Fruit fly (Drosophila melanogaster): ENCODE measurements around the gene CG3638.

CG3638 gene

DNA sequence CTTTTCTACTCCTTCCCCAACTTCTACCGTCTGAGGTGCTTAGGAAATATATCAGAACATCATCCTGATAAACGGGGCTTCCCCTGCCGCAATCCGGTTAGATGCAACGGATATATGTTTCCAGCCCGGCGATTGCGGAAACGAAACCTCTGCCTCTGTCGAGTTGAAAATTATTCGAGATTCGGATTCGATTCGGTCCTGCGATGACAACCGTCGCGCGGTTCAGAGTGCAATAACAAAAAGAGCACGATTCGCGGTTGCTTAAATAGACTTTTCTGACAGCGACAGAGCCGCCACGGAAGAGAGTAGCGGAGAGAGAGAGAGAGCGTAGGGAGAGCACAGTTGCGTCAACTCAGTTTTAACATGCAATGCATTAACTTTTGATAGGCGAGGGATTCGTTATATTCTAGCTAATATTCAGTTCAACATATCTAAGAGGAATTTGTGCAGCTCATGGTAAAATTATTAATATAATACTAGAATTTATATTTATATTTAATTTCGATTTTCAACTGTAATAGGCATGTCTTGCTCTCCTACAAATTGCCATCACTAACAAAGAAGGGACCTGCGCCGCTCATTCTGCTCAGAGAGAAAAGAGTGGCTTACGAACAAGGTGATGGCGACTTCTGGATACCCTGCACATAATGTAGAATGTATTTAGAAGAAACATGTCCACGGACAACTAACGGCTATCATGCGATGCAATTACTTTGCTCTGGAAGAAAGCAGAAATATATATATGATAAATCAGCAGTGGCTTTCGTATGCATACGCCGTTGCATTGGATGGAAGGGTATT, 1.5 kb downstream of the CG3638 start (continued):
- no peak for TF ChIP-seq Dfd (GFP tag; optimal IDR thresholded peaks at IDR 0.05)
- peak; percentile 83 for TF ChIP-seq Ssrp (tag; optimal IDR thresholded peaks at IDR 0.05)
- peak; percentile 61 for TF ChIP-seq Hsf (GFP tag; optimal IDR thresholded peaks at IDR 0.05)
- peak; percentile 60 for TF ChIP-seq vfl (GFP tag; optimal IDR thresholded peaks at IDR 0.05)
- peak; percentile 20 for TF ChIP-seq NC2β (GFP tag; optimal IDR thresholded peaks at IDR 0.05)
- TF ChIP-seq slp2 (GFP tag; optimal IDR thresholded peaks at IDR 0.05), result peak; percentile 80
- peak; percentile 7 for TF ChIP-seq CG15073 (GFP tag; optimal IDR thresholded peaks at IDR 0.05)
- peak; percentile 82 for TF ChIP-seq HLH3B (GFP tag; IDR thresholded peaks at IDR 0.05)
- TF ChIP-seq CG2116 (GFP tag; optimal IDR thresholded peaks at IDR 0.05), result no peak
- TF ChIP-seq HLH54F (GFP tag; optimal IDR thresholded peaks at IDR 0.05), result peak; percentile 82
- peak; percentile 51 for TF ChIP-seq Gsc (GFP tag; IDR thresholded peaks at IDR 0.05)
- TF ChIP-seq CG16813 (GFP tag; IDR thresholded peaks at IDR 0.05; ENCODE audit: partially characterized antibody), result no peak; the same call in 2 of the 3 replicates
- peak; percentile 69 for TF ChIP-seq CG32772 (GFP tag; IDR thresholded peaks at IDR 0.05)
- peak; percentile 52 to 73 for TF ChIP-seq Pdp1 (GFP tag; optimal IDR thresholded peaks at IDR 0.05)
- TF ChIP-seq Gug (GFP tag; IDR thresholded peaks at IDR 0.05), result peak; percentile 77
- TF ChIP-seq crp (GFP tag; optimal IDR thresholded peaks at IDR 0.05), result peak in 1 of 2 experiments; percentile 38
- peak; percentile 68 for TF ChIP-seq Asciz (GFP tag; optimal IDR thresholded peaks at IDR 0.05)
- TF ChIP-seq cato (GFP tag; optimal IDR thresholded peaks at IDR 0.05; ENCODE audit: borderline replicate concordance), result no peak
- peak; percentile 75 for TF ChIP-seq Oaz (GFP tag; IDR thresholded peaks at IDR 0.05)
- peak; percentile 92 for TF ChIP-seq vvl (GFP tag; IDR thresholded peaks at IDR 0.05)
- TF ChIP-seq lola (GFP tag; optimal IDR thresholded peaks at IDR 0.05), result peak in 1 of 3 experiments; percentile 78
- peak; percentile 56 for TF ChIP-seq CG3838 (GFP tag; optimal IDR thresholded peaks at IDR 0.05)
- peak; percentile 48 for TF ChIP-seq run (tag; optimal IDR thresholded peaks at IDR 0.05)

DNA sequence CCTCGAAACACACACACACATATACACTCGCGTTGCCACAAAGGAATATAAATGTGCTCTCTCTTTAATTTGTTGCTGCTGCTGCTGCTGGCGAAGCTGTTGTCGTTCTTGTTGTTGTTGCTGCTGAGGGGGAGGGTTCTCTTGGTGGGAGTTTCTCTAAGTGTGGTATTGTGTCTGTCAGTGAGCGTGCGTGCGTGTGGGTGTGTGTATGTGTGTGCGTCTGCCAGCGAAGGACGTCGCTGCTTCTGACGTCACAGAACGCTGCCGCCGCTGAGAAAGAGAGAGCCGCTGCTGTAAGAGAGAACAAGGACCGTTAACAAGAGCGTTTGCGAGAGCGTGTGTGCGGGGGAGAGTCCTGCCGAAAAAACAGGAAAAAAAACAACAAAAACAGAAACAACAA, 2.5 kb downstream of the CG3638 start:
- TF ChIP-seq Trl (optimal IDR thresholded peaks at IDR 0.05) (peak; percentile 77 to 86), Trl (GFP tag; optimal IDR thresholded peaks at IDR 0.05) (no peak), CG3163 (GFP tag; optimal IDR thresholded peaks at IDR 0.05) (peak; percentile 77), crol (GFP tag; IDR thresholded peaks at IDR 0.05) (0 out of 2 replicates have a peak, but pooled peaks have one; percentile 22), CG33213 (GFP tag; optimal IDR thresholded peaks at IDR 0.05) (no peak), scrt (GFP tag; optimal IDR thresholded peaks at IDR 0.05) (peak; percentile 45), Opbp (GFP tag; IDR thresholded peaks at IDR 0.05; ENCODE audit: partially characterized antibody) (0 out of 3 replicates have a peak, but pooled peaks have one; percentile 11), CG31388 (GFP tag; optimal IDR thresholded peaks at IDR 0.05) (no peak), tll (GFP tag; optimal IDR thresholded peaks at IDR 0.05) (no peak), cg (GFP tag; optimal IDR thresholded peaks at IDR 0.05) (peak; percentile 90), CG8478 (optimal IDR thresholded peaks at IDR 0.05) (peak; percentile 4), Hr3 (GFP tag; optimal IDR thresholded peaks at IDR 0.05) (no peak), BEAF-32 (GFP tag; optimal IDR thresholded peaks at IDR 0.05) (no peak), Med (GFP tag) (peak; percentile 56), CG8359 (GFP tag; optimal IDR thresholded peaks at IDR 0.05; ENCODE audit: borderline replicate concordance) (no peak), YL-1 (GFP tag; optimal IDR thresholded peaks at IDR 0.05) (no peak), zf30C (GFP tag; optimal IDR thresholded peaks at IDR 0.05) (peak; percentile 85), pfk (GFP tag; optimal IDR thresholded peaks at IDR 0.05) (peak; percentile 85), Kr (GFP tag; optimal IDR thresholded peaks at IDR 0.05) (no peak), CG10654 (GFP tag; optimal IDR thresholded peaks at IDR 0.05) (no peak), Scr (GFP tag; IDR thresholded peaks at IDR 0.05; ENCODE audit: partially characterized antibody) (0 out of 2 replicates have a peak, but pooled peaks have one; percentile 8), pros (GFP tag; optimal IDR thresholded peaks at IDR 0.05) (peak; percentile 79), jing (GFP tag; optimal IDR thresholded peaks at IDR 0.05) (no peak), Atf6 (GFP tag; IDR thresholded peaks at IDR 0.05) (no peak), Ptx1 (GFP tag; IDR thresholded peaks at IDR 0.05) (no peak), MESR4 (GFP tag; optimal IDR thresholded peaks at IDR 0.05) (no peak)

All from whole organism, embryonic.